Worm (Caenorhabditis elegans): ENCODE measurements around the gene T12A2.3.

The T12A2.3 gene

ce11 chrIII:6198378-6199234, 42.0 kb upstream of the T12A2.3 start, which contains the start of the genes C23G10.7 and rpn-2 (continued):
- no peak for TF ChIP-seq ztf-11 (tag; optimal IDR thresholded peaks at IDR 0.05)
- peak; percentile 56 for TF ChIP-seq C16A3.4 (tag; optimal IDR thresholded peaks at IDR 0.05)
- TF ChIP-seq lir-3 (tag; optimal IDR thresholded peaks at IDR 0.05; ENCODE audit: poor library complexity), result peak; percentile 1
- peak; percentile 71 for TF ChIP-seq dsc-1 (tag; optimal IDR thresholded peaks at IDR 0.05)
- peak; percentile 53 to 79 (median 77) for TF ChIP-seq dpl-1 (GFP tag; optimal IDR thresholded peaks at IDR 0.05)
- no peak for TF ChIP-seq lin-15B (tag; optimal IDR thresholded peaks at IDR 0.05)
- peak; percentile 62 to 68 (median 63) for TF ChIP-seq ceh-82 (tag; optimal IDR thresholded peaks at IDR 0.05)
- peak; percentile 52 for TF ChIP-seq blmp-1 (tag; optimal IDR thresholded peaks at IDR 0.05)
- peak; percentile 84 for TF ChIP-seq nhr-71 (tag; optimal IDR thresholded peaks at IDR 0.05)
- peak; percentile 29 for TF ChIP-seq jun-1 (tag; optimal IDR thresholded peaks at IDR 0.05)
- TF ChIP-seq unc-130 (tag; optimal IDR thresholded peaks at IDR 0.05), result no peak
- TF ChIP-seq aha-1 (tag; optimal IDR thresholded peaks at IDR 0.05), result no peak
- TF ChIP-seq nhr-90 (tag; optimal IDR thresholded peaks at IDR 0.05; ENCODE audit: poor library complexity), result peak; percentile 62
- TF ChIP-seq nhr-19 (GFP tag; conservative IDR thresholded peaks at IDR 0.05), result peak; percentile 72
- peak; percentile 52 for TF ChIP-seq F16B12.6 (tag; optimal IDR thresholded peaks at IDR 0.05)
- peak; percentile 81 for TF ChIP-seq nhr-85 (tag)
- TF ChIP-seq irx-1 (tag; optimal IDR thresholded peaks at IDR 0.05), result peak; percentile 49
- TF ChIP-seq nhr-20 (tag; optimal IDR thresholded peaks at IDR 0.05), result peak; percentile 72
- TF ChIP-seq sox-4 (tag; optimal IDR thresholded peaks at IDR 0.05), result no peak
- no peak for TF ChIP-seq hpl-2 (GFP tag; optimal IDR thresholded peaks at IDR 0.05)
- peak; percentile 74 to 79 for TF ChIP-seq efl-1 (optimal IDR thresholded peaks at IDR 0.05)
- peak; percentile 72 to 97 for TF ChIP-seq efl-1 (GFP tag; optimal IDR thresholded peaks at IDR 0.05 in 1 of 2)
- TF ChIP-seq ceh-63 (GFP tag; optimal IDR thresholded peaks at IDR 0.05), result no peak
- TF ChIP-seq grh-1 (GFP tag; IDR thresholded peaks at IDR 0.05), result peak; percentile 8; the same call in 1 of the 2 replicates
- no peak for TF ChIP-seq egl-27 (tag; optimal IDR thresholded peaks at IDR 0.05)
- TF ChIP-seq unc-98 (GFP tag; IDR thresholded peaks at IDR 0.05), result no peak
- peak; percentile 61 for TF ChIP-seq unc-86 (tag; optimal IDR thresholded peaks at IDR 0.05)
- no peak for TF ChIP-seq sptf-1 (tag; optimal IDR thresholded peaks at IDR 0.05)
- peak; percentile 83 to 86 for TF ChIP-seq lsy-2 (tag; optimal IDR thresholded peaks at IDR 0.05)
- TF ChIP-seq ceh-90 (tag; optimal IDR thresholded peaks at IDR 0.05), result no peak
- TF ChIP-seq pax-3 (tag; optimal IDR thresholded peaks at IDR 0.05), result no peak
- no peak for TF ChIP-seq pag-3 (tag; optimal IDR thresholded peaks at IDR 0.05; ENCODE audit: borderline replicate concordance, insufficient read depth)
- TF ChIP-seq fos-1 (tag; optimal IDR thresholded peaks at IDR 0.05), result peak; percentile 32
- TF ChIP-seq pqm-1 (tag; optimal IDR thresholded peaks at IDR 0.05), result no peak
- TF ChIP-seq skn-1 (tag; optimal IDR thresholded peaks at IDR 0.05), result peak; percentile 98
- TF ChIP-seq hlh-4 (tag; optimal IDR thresholded peaks at IDR 0.05), result no peak
- peak; percentile 9 for TF ChIP-seq egl-13 (tag; optimal IDR thresholded peaks at IDR 0.05)
- peak in 2 of 6 experiments; percentile 38 to 48 for TF ChIP-seq elt-3 (tag; optimal IDR thresholded peaks at IDR 0.05)
- TF ChIP-seq unc-30 (tag; optimal IDR thresholded peaks at IDR 0.05), result no peak
- no peak for TF ChIP-seq mab-9 (GFP tag; IDR thresholded peaks at IDR 0.05)
- peak; percentile 25 for TF ChIP-seq fkh-4 (tag; optimal IDR thresholded peaks at IDR 0.05; ENCODE audit: borderline replicate concordance)
- TF ChIP-seq elt-2 (tag; optimal IDR thresholded peaks at IDR 0.05), result peak; percentile 24
- no peak for TF ChIP-seq nhr-11 (tag; optimal IDR thresholded peaks at IDR 0.05)
- no peak for TF ChIP-seq C34B4.2 (tag; optimal IDR thresholded peaks at IDR 0.05)
- no peak for TF ChIP-seq tlp-1 (tag; optimal IDR thresholded peaks at IDR 0.05)
- no peak for TF ChIP-seq ceh-88 (GFP tag; IDR thresholded peaks at IDR 0.05)
- no peak for TF ChIP-seq ztf-4 (tag; optimal IDR thresholded peaks at IDR 0.05)
- TF ChIP-seq Y116A8C.19 (tag; optimal IDR thresholded peaks at IDR 0.05; ENCODE audit: borderline replicate concordance), result no peak
- TF ChIP-seq unc-62 (GFP tag; optimal IDR thresholded peaks at IDR 0.05), result no peak
- TF ChIP-seq mep-1 (tag; optimal IDR thresholded peaks at IDR 0.05), result peak; percentile 90
- TF ChIP-seq isw-1 (GFP tag; IDR thresholded peaks at IDR 0.05), result peak; percentile 63

Measured in whole organism, L1 larva.